Worm (Caenorhabditis elegans) whole organism, L4 larva: ENCODE data around the gene C15H9.9.

Experiments
- F26F4.8 ChIP-seq: fragments of 200-800 bp; sonication (Bioruptor generic); conservative IDR thresholded peaks from 2 replicates; pipeline ENCODE4 v1.3.6; 2022; ENCODE audit warnings: missing genetic modification characterization, missing compliant biosample characterization
- F37D6.2 ChIP-seq: sonication (generic microtip); optimal IDR thresholded peaks from 2 replicates; lab custom pipeline; 2016; ENCODE audit warnings: mild to moderate bottlenecking, missing genetic modification characterization, missing compliant biosample characterization
- R02D3.7 ChIP-seq: fragments of 150-350 bp; sonication (generic microtip); optimal IDR thresholded peaks from 3 replicates; lab custom pipeline; 2014; ENCODE audit warnings: missing biosample characterization, missing genetic modification characterization
- Y75B8A.6 ChIP-seq: fragments of 200-800 bp; sonication (Bioruptor generic); IDR thresholded peaks from 2 replicates; pipeline ENCODE4 v1.3.6; 2022; ENCODE audit warnings: missing genetic modification reagents, missing genetic modification characterization, missing compliant biosample characterization
- ZK337.2 ChIP-seq: fragments of 200-800 bp; sonication (Bioruptor generic); IDR thresholded peaks from 2 replicates; pipeline ENCODE4 v1.3.6; 2022; ENCODE audit warnings: missing genetic modification reagents, missing genetic modification characterization, missing compliant biosample characterization
- aha-1 ChIP-seq: fragments of 150-350 bp; peaks from one replicate; lab custom pipeline; 2014; ENCODE audit warnings: missing biosample characterization, missing genetic modification characterization
- arid-1 ChIP-seq: fragments of 200-800 bp; sonication (Bioruptor generic); conservative IDR thresholded peaks from 2 replicates; pipeline ENCODE4 v1.3.6; 2022; ENCODE audit warnings: missing genetic modification reagents, missing genetic modification characterization, missing compliant biosample characterization
- attf-4 ChIP-seq: sonication (generic microtip); optimal IDR thresholded peaks from 3 replicates; lab custom pipeline; 2017; ENCODE audit warnings: missing biosample characterization, missing genetic modification characterization
- ceh-20 ChIP-seq: fragments of 200-800 bp; sonication (Bioruptor generic); IDR thresholded peaks from 2 replicates; pipeline ENCODE4 v1.3.6; 2022; ENCODE audit warnings: missing genetic modification reagents, missing genetic modification characterization, missing compliant biosample characterization
- ces-1 ChIP-seq: fragments of 150-350 bp; sonication (generic microtip); optimal IDR thresholded peaks from 4 replicates; lab custom pipeline; 2014; ENCODE audit warnings: missing biosample characterization, missing genetic modification reagents, missing genetic modification characterization
- daf-16 ChIP-seq, 3 experiments: sonication (generic microtip); optimal IDR thresholded peaks; 2 replicates each; lab custom pipeline; 2016 to 2017; ENCODE audit warnings: missing genetic modification characterization in 3 of 3, missing genetic modification reagents in 3 of 3, mild to moderate bottlenecking in 2 of 3, missing compliant biosample characterization in 2 of 3, missing biosample characterization in 1 of 3, moderate library complexity in 1 of 3
- daf-19 ChIP-seq: fragments of 200-800 bp; sonication (Bioruptor generic); conservative IDR thresholded peaks from 2 replicates; pipeline ENCODE4 v1.3.6; 2022; ENCODE audit warnings: missing genetic modification characterization, missing compliant biosample characterization
- dmd-6 ChIP-seq: fragments of 200-800 bp; sonication (Bioruptor generic); IDR thresholded peaks from 2 replicates; pipeline ENCODE4 v1.3.6; 2022; ENCODE audit warnings: missing genetic modification reagents, missing genetic modification characterization, missing compliant biosample characterization
- dmd-8 ChIP-seq: fragments of 200-800 bp; sonication (Bioruptor generic); IDR thresholded peaks from 2 replicates; pipeline ENCODE4 v1.3.6; 2022; ENCODE audit warnings: missing genetic modification characterization, missing compliant biosample characterization
- dve-1 ChIP-seq: sonication (generic microtip); optimal IDR thresholded peaks from 2 replicates; lab custom pipeline; 2017; ENCODE audit warnings: antibody characterized with exemption, mild to moderate bottlenecking, missing genetic modification characterization, missing compliant biosample characterization; ENCODE audit not compliant: insufficient read depth
- hlh-11 ChIP-seq: fragments of 200-800 bp; sonication (Bioruptor generic); optimal IDR thresholded peaks from 2 replicates; lab custom pipeline; 2018; ENCODE audit warnings: mild to moderate bottlenecking, missing genetic modification characterization, missing compliant biosample characterization
- hlh-30 ChIP-seq: sonication (generic microtip); optimal IDR thresholded peaks from 2 replicates; lab custom pipeline; 2017; ENCODE audit warnings: antibody characterized with exemption, mild to moderate bottlenecking, missing genetic modification characterization, missing compliant biosample characterization; ENCODE audit not compliant: insufficient read depth
- lim-7 ChIP-seq: fragments of 200-800 bp; sonication (Bioruptor generic); IDR thresholded peaks from 2 replicates; pipeline ENCODE4 v1.3.6; 2022; ENCODE audit warnings: missing genetic modification characterization, missing compliant biosample characterization
- lin-1 ChIP-seq: fragments of 200-800 bp; sonication (Bioruptor generic); IDR thresholded peaks from 2 replicates; pipeline ENCODE4 v1.3.6; 2022; ENCODE audit warnings: missing genetic modification reagents, missing genetic modification characterization, missing compliant biosample characterization
- lin-29 ChIP-seq: fragments of 200-800 bp; sonication (Bioruptor generic); IDR thresholded peaks from 2 replicates; pipeline ENCODE4 v1.3.6; 2022; ENCODE audit warnings: missing genetic modification reagents, missing genetic modification characterization, missing compliant biosample characterization
- lsy-2 ChIP-seq, 2 experiments: fragments of 150-350 bp in 1 of 2; sonication (generic microtip) in 1 of 2; optimal IDR thresholded peaks; 2 replicates each; lab custom pipeline; 2014 to 2017; ENCODE audit warnings: missing biosample characterization in 2 of 2, missing genetic modification characterization in 2 of 2
- mdl-1 ChIP-seq, 2 experiments: fragments of 150-350 bp in 1 of 2; sonication (generic microtip) in 1 of 2; optimal IDR thresholded peaks; 2 replicates each; lab custom pipeline; 2014 to 2017; ENCODE audit warnings: missing biosample characterization in 2 of 2, missing genetic modification characterization in 2 of 2
- mxl-2 ChIP-seq: fragments of 200-800 bp; sonication (Bioruptor generic); conservative IDR thresholded peaks from 2 replicates; pipeline ENCODE4 v1.3.6; 2022; ENCODE audit warnings: missing genetic modification reagents, missing genetic modification characterization, missing compliant biosample characterization
- mxl-3 ChIP-seq: fragments of 200-800 bp; sonication (Bioruptor generic); optimal IDR thresholded peaks from 2 replicates; lab custom pipeline; 2018; ENCODE audit warnings: mild to moderate bottlenecking, missing genetic modification characterization, missing compliant biosample characterization
- nhr-10 ChIP-seq: fragments of 150-350 bp; optimal IDR thresholded peaks from 2 replicates; lab custom pipeline; 2014; ENCODE audit warnings: missing biosample characterization, missing genetic modification characterization
- nhr-28 ChIP-seq: fragments of 150-350 bp; optimal IDR thresholded peaks from 2 replicates; lab custom pipeline; 2014; ENCODE audit warnings: missing biosample characterization, missing genetic modification characterization
- spr-1 ChIP-seq: sonication (generic microtip); optimal IDR thresholded peaks from 2 replicates; lab custom pipeline; 2016; ENCODE audit warnings: mild to moderate bottlenecking, missing genetic modification characterization, missing compliant biosample characterization
- unc-62 ChIP-seq, 3 experiments: fragments of 150-350 bp in 1 of 3; sonication (generic microtip); optimal IDR thresholded peaks in 2 of 3; peaks in 1 of 3; 1 replicate in 1 of 3; 2 replicates in 2 of 3; lab custom pipeline; 2014 to 2017; ENCODE audit warnings: missing biosample characterization in 3 of 3, missing genetic modification characterization in 3 of 3, missing genetic modification reagents in 3 of 3, missing genotype in 1 of 3
- zag-1 ChIP-seq: fragments of 150-350 bp; optimal IDR thresholded peaks from 2 replicates; lab custom pipeline; 2014; ENCODE audit warnings: missing biosample characterization, missing genetic modification characterization
- zfp-3 ChIP-seq: fragments of 200-800 bp; sonication (Bioruptor generic); conservative IDR thresholded peaks from 2 replicates; pipeline ENCODE4 v1.3.6; 2022; ENCODE audit warnings: missing genetic modification reagents, missing genetic modification characterization, missing compliant biosample characterization
- zip-11 ChIP-seq: fragments of 200-800 bp; sonication (Bioruptor generic); IDR thresholded peaks from 2 replicates; pipeline ENCODE4 v1.3.6; 2022; ENCODE audit warnings: missing genetic modification characterization, missing compliant biosample characterization
- ztf-7 ChIP-seq: fragments of 150-350 bp; optimal IDR thresholded peaks from 2 replicates; lab custom pipeline; 2014; ENCODE audit warnings: missing biosample characterization, missing genetic modification characterization

C15H9.9 gene

ce11 chrX:6115502-6115901 lies 12.6 kb downstream of the C15H9.9 start, which contains the start of gene C15H9.3:
C15H9.3 (plus strand) TSS chrX:6115802.
- TF ChIP-seq mdl-1 (tag; optimal IDR thresholded peaks at IDR 0.05; lab: Kevin White, UChicago) (no peak), lin-29 (no peak), unc-62 (GFP tag; optimal IDR thresholded peaks at IDR 0.05 in 1 of 2; lab: Kevin White, UChicago) (peak in 1 of 2 experiments; percentile 72), unc-62 (tag; optimal IDR thresholded peaks at IDR 0.05; lab: Kevin White, UChicago) (no peak)

- TF ChIP-seq nhr-28 (tag; lab: Kevin White, UChicago) (peak; percentile 5), ceh-20 (no peak), daf-16 (GFP tag; optimal IDR thresholded peaks at IDR 0.05; lab: Kevin White, UChicago) (no peak), daf-16 (tag; optimal IDR thresholded peaks at IDR 0.05; lab: Kevin White, UChicago) (peak; percentile 43), dve-1 (tag; lab: Kevin White, UChicago) (peak; percentile 37)
- TF ChIP-seq, all 104 proteins: peak for 3
Measured at ce11 chrX:6112817-6113216, 15.3 kb downstream of the C15H9.9 start, which contains the start of gene prx-3. prx-3 (minus strand) TSS chrX:6112917.

DNA sequence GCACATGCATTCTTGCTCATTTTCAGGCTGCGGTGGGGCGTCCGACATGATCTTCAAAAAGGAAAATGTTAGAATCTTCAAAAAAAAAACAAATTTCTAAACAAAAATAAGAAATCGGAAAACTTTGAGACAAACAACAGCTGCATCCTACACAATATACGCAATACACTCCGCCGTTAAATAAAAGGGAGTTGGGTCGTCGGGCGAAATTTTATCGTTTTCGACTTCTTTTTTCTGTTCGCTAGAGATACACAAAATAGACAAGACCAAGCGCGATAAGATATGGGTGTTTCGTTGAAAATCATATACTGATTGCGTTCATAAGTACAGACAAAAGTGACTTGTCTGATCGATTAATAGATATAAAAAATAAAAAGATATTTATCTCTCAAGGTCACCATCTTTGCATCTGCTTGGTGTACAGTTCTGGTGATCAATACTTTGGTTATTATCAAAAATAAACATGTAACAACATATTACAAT lies 18.7 kb downstream of the C15H9.9 start, which contains the start of gene kynu-1:
Gene kynu-1, minus strand, starts transcription at position 51 of the 483 bp plus-strand sequence.
- no peak for TF ChIP-seq zfp-3
- no peak for TF ChIP-seq arid-1 (GFP tag; lab: Robert Waterston, UW)
- TF ChIP-seq ceh-20, result no peak
- TF ChIP-seq zip-11, result no peak
- TF ChIP-seq daf-19 (GFP tag; lab: Robert Waterston, UW), result no peak
- TF ChIP-seq dve-1 (tag; lab: Kevin White, UChicago), result peak; percentile 56
- no peak for TF ChIP-seq spr-1 (tag; lab: Kevin White, UChicago)
- no peak for TF ChIP-seq zag-1 (tag; lab: Kevin White, UChicago)
- TF ChIP-seq Y75B8A.6, result no peak
- TF ChIP-seq R02D3.7 (tag; lab: Kevin White, UChicago), result no peak
- TF ChIP-seq hlh-11, result peak; percentile 50
- TF ChIP-seq lsy-2 (tag; optimal IDR thresholded peaks at IDR 0.05; lab: Kevin White, UChicago), result peak in 1 of 2 experiments; percentile 27
- TF ChIP-seq lim-7 (GFP tag; lab: Robert Waterston, UW), result no peak
- no peak for TF ChIP-seq lin-1 (GFP tag; lab: Robert Waterston, UW)
- peak; percentile 31; the same call in 1 of the 2 replicates for TF ChIP-seq dmd-6
- TF ChIP-seq daf-16 (GFP tag; optimal IDR thresholded peaks at IDR 0.05; lab: Kevin White, UChicago), result no peak
- TF ChIP-seq daf-16 (tag; optimal IDR thresholded peaks at IDR 0.05; lab: Kevin White, UChicago), result peak; percentile 45
- no peak for TF ChIP-seq hlh-30 (tag; lab: Kevin White, UChicago)
- TF ChIP-seq F26F4.8 (GFP tag; lab: Robert Waterston, UW), result no peak
- no peak for TF ChIP-seq ztf-7
- TF ChIP-seq nhr-28 (tag; lab: Kevin White, UChicago), result peak; percentile 83
- TF ChIP-seq, all 104 proteins: peak for 6

DNA sequence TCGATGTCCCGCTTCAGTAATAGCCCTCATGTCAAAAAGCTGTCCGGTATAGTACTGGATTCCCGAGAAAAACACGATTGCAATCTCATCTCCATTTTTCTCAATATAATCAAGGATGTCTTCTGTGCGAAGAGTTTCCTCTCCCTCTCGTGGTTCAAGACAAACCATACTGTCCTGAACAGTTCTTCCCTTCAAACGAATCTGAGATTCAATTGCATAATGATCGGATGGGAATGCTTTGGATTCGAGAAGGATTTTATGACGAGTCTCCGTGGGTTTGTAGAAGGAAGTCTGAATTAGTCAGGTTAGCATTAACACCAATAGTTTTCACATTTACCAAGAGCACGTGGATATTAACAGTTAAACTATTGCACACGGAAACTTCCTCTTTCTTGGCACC lies 20.1 kb downstream of the C15H9.9 start:
- TF ChIP-seq attf-4 (tag; lab: Kevin White, UChicago) (no peak), F37D6.2 (no peak), lin-29 (no peak), dmd-8 (GFP tag; lab: Robert Waterston, UW) (no peak), nhr-10 (tag; lab: Kevin White, UChicago) (no peak), mxl-2 (GFP tag; lab: Robert Waterston, UW) (no peak), mxl-3 (GFP tag; lab: Kevin White, UChicago) (no peak), aha-1 (tag; lab: Kevin White, UChicago) (peak; percentile 31), unc-62 (GFP tag; optimal IDR thresholded peaks at IDR 0.05 in 1 of 2; lab: Kevin White, UChicago) (peak in 1 of 2 experiments; percentile 93), unc-62 (tag; optimal IDR thresholded peaks at IDR 0.05; lab: Kevin White, UChicago) (no peak), ces-1 (GFP tag; lab: Kevin White, UChicago) (no peak), ZK337.2 (GFP tag; lab: Robert Waterston, UW) (no peak), daf-19 (GFP tag; lab: Robert Waterston, UW) (no peak)
- TF ChIP-seq, all 104 proteins: peak for 2
